Fruit fly (Drosophila melanogaster) whole organism, embryonic: Measurements from ENCODE around the gene CG15597.

ENCODE experiments used
- CG3995 ChIP-seq: fragments of 200-800 bp; sonication (Bioruptor generic); optimal IDR thresholded peaks from 3 replicates; lab custom pipeline; 2016; ENCODE audit warnings: missing biosample characterization, missing genetic modification characterization
- CG7786 ChIP-seq: fragments of 200-800 bp; sonication (Bioruptor generic); optimal IDR thresholded peaks from 2 replicates; lab custom pipeline; 2016; ENCODE audit warnings: missing biosample characterization, missing genetic modification characterization
- CG8290 ChIP-seq, 3 experiments: fragments of 200-800 bp; sonication (Bioruptor generic); optimal IDR thresholded peaks; 2 replicates each; lab custom pipeline; 2016 to 2019; ENCODE audit warnings: missing biosample characterization in 3 of 3, missing genetic modification characterization in 3 of 3, mild to moderate bottlenecking in 2 of 3, moderate library complexity in 1 of 3
- Lim3 ChIP-seq: fragments of 200-800 bp; sonication (Bioruptor generic); IDR thresholded peaks from 2 replicates; pipeline ENCODE4 v1.3.6; 2022; ENCODE audit warnings: missing biosample characterization, missing genetic modification characterization
- amos ChIP-seq: fragments of 200-800 bp; sonication (Bioruptor generic); IDR thresholded peaks from 2 replicates; pipeline ENCODE4 v1.3.6; 2022; ENCODE audit warnings: missing biosample characterization, missing genetic modification characterization; ENCODE audit not compliant: partially characterized antibody
- corto ChIP-seq: fragments of 200-800 bp; sonication (Bioruptor generic); optimal IDR thresholded peaks from 2 replicates; lab custom pipeline; 2016; ENCODE audit warnings: missing biosample characterization, mild to moderate bottlenecking, missing genetic modification characterization, moderate library complexity
- ind ChIP-seq: fragments of 200-800 bp; sonication (Bioruptor generic); optimal IDR thresholded peaks from 3 replicates; lab custom pipeline; 2016; ENCODE audit warnings: missing biosample characterization, missing genetic modification characterization

dm6 chr3R:6304947-6305346 lies 19.9 kb upstream of the CG15597 start, which contains the start of gene Osi16:
- no peak for TF ChIP-seq CG3995 (GFP tag; lab: Kevin White, UChicago)
- TF ChIP-seq ind (GFP tag; lab: Kevin White, UChicago): no peak
- no peak for TF ChIP-seq amos
- TF ChIP-seq Lim3 (GFP tag; lab: Robert Waterston, UW): no peak
- no peak for TF ChIP-seq corto
- no peak for TF ChIP-seq CG7786 (GFP tag; lab: Kevin White, UChicago)
- TF ChIP-seq CG8290 (GFP tag; optimal IDR thresholded peaks at IDR 0.05; lab: Kevin White, UChicago): no peak
- TF ChIP-seq CG8290 (tag; optimal IDR thresholded peaks at IDR 0.05; lab: Kevin White, UChicago): no peak
